Worm (Caenorhabditis elegans): ENCODE results near the gene ZK856.7.

The ZK856.7 gene

DNA sequence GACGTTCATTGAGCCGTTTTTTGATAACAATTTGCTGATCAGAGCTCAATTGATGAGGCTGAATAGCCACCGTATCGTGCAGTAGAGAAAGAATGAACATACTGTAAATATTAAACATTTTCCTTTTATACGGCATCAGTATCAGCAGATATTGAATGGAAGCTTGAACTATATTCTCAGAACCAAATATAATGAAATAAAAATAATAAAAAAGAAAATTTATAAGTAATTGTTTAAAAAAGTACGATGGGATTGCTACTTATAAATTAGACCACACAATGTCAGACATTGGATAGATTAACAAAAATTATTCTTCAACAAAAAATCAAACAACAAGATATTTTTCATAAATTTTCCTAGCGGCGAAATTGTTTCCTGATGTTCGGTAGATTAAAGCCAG lies 4.6 kb downstream of the ZK856.7 start, which contains the start of gene rpc-25:
Gene rpc-25, minus strand, starts transcription at position 101 of the 400 bp plus-strand sequence.
- TF ChIP-seq unc-39 (tag; optimal IDR thresholded peaks at IDR 0.05) (no peak), mdl-1 (tag; optimal IDR thresholded peaks at IDR 0.05) (no peak), daf-12 (tag; optimal IDR thresholded peaks at IDR 0.05) (no peak), aly-2 (tag; optimal IDR thresholded peaks at IDR 0.05) (no peak), fkh-10 (GFP tag; optimal IDR thresholded peaks at IDR 0.05) (no peak), lin-39 (tag; optimal IDR thresholded peaks at IDR 0.05) (no peak), elt-3 (tag; optimal IDR thresholded peaks at IDR 0.05) (no peak), unc-62 (GFP tag; optimal IDR thresholded peaks at IDR 0.05) (no peak), elt-2 (tag; optimal IDR thresholded peaks at IDR 0.05) (no peak)

DNA sequence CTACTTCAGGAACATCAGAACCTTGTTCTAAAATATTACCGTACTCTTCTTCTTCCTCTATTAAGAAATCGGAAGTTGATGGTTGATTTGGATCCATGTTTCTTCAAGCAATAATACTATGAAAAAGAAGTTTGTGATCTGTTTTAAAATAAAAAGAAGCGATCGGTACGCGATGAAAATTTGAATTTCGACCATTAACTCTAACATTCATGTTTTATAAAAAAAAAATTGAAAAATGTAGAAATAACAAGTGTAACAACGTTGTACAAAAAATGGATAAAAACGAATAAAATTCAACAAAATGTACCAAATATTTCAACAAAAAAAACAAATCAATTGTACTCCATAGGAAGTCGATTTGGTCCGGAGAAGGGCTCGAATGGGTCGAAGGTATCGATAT lies 8.3 kb downstream of the ZK856.7 start, which contains the start of gene tftc-3:
Gene tftc-3, minus strand, starts transcription at position 101 of the 400 bp plus-strand sequence.
- TF ChIP-seq nhr-43 (tag; optimal IDR thresholded peaks at IDR 0.05; ENCODE audit: poor library complexity, severe bottlenecking) (no peak), aly-2 (tag; optimal IDR thresholded peaks at IDR 0.05) (no peak), egl-27 (tag; optimal IDR thresholded peaks at IDR 0.05) (no peak), ceh-28 (tag; optimal IDR thresholded peaks at IDR 0.05) (no peak), nhr-77 (tag; optimal IDR thresholded peaks at IDR 0.05) (no peak), ama-1 (optimal IDR thresholded peaks at IDR 0.05) (no peak), fkh-10 (GFP tag; optimal IDR thresholded peaks at IDR 0.05) (no peak), fkh-2 (tag; optimal IDR thresholded peaks at IDR 0.05) (no peak), jun-1 (tag; optimal IDR thresholded peaks at IDR 0.05) (no peak), fos-1 (tag; optimal IDR thresholded peaks at IDR 0.05) (no peak), unc-62 (GFP tag; optimal IDR thresholded peaks at IDR 0.05) (no peak), R02D3.7 (tag; optimal IDR thresholded peaks at IDR 0.05) (no peak)

DNA sequence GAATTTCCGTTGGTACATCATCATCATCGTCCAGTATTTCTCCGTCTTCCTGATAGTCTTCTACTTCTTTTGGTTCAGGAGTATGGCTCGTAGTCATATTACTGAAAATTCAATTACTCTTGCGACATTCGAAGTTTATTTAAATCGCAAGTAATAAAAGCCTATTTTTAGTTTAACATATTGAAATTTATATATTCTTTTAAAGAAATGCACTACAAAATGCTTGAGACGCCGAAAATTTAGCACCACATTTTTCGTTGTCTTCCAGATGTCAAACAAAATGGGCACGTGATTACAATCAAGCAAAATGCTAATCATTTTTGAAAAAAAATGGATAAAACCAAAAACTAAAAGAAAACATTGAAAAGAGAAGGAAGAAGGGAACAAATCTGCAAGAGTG lies 10.1 kb downstream of the ZK856.7 start, which contains the start of gene zhit-3:
Gene zhit-3, minus strand, starts transcription at position 101 of the 400 bp plus-strand sequence.
- no peak for TF ChIP-seq nhr-43 (tag; optimal IDR thresholded peaks at IDR 0.05; ENCODE audit: poor library complexity, severe bottlenecking)
- TF ChIP-seq aly-2 (tag; optimal IDR thresholded peaks at IDR 0.05) = no peak
- TF ChIP-seq ztf-11 (tag; optimal IDR thresholded peaks at IDR 0.05) = no peak
- no peak for TF ChIP-seq nhr-25 (tag; optimal IDR thresholded peaks at IDR 0.05)
- no peak for TF ChIP-seq unc-39 (tag; optimal IDR thresholded peaks at IDR 0.05)

DNA sequence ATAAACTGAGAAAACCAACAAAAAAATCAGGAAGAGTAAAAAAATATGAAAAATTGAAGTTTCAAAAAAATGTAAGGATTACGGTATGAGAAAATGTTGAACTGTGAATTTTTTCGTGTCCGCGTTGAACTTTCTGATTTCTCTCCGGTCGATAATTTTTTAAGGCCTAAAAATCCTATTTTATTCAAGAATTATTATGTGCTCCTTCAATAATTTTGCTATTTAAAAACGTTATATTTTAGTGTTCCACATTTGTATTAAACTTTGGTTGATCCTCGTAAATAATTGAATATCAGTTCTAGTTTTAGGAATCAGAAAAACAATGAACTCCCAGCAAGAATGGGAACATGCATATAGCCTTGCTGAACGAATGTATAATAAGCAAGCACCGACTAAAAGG lies 10.7 kb downstream of the ZK856.7 start, which contains the start of gene hpo-40:
Gene hpo-40, plus strand, starts transcription at position 301 of the 400 bp plus-strand sequence.
- no peak for TF ChIP-seq ceh-16 (tag; optimal IDR thresholded peaks at IDR 0.05)
- TF ChIP-seq nhr-11 (tag; optimal IDR thresholded peaks at IDR 0.05) = no peak
- TF ChIP-seq pha-4 (tag; optimal IDR thresholded peaks at IDR 0.05) = no peak
- no peak for TF ChIP-seq jun-1 (tag; optimal IDR thresholded peaks at IDR 0.05)
- no peak for TF ChIP-seq elt-3 (tag; optimal IDR thresholded peaks at IDR 0.05)

DNA sequence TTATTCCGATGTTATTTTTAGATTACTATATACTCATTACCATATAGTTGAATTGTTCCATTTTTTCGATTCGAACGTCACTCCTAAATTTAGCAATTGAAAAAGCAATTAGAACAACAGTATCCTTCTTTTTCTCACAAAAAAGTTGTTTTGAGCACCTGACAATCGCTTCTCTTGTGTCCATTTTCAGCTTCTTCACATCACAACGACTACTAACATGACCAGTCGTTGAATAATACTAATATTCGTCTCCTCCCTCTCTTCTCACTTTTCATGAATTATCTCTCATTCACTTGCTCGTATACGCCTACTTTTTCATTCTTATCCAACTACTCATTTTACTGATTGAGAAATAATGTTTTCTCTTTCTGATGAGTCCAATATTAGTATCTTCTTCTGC lies 14.8 kb downstream of the ZK856.7 start, which contains the start of gene ZK856.14:
Gene ZK856.14, plus strand, starts transcription at position 301 of the 400 bp plus-strand sequence.
- TF ChIP-seq lin-39 (tag; optimal IDR thresholded peaks at IDR 0.05) (no peak), ztf-4 (tag; optimal IDR thresholded peaks at IDR 0.05) (no peak), jun-1 (tag; optimal IDR thresholded peaks at IDR 0.05) (no peak), nhr-43 (tag; optimal IDR thresholded peaks at IDR 0.05; ENCODE audit: poor library complexity, severe bottlenecking) (no peak), tbx-2 (tag; optimal IDR thresholded peaks at IDR 0.05) (no peak), sea-2 (GFP tag; optimal IDR thresholded peaks at IDR 0.05) (no peak), ztf-11 (tag; optimal IDR thresholded peaks at IDR 0.05) (no peak), ama-1 (optimal IDR thresholded peaks at IDR 0.05) (no peak), nhr-237 (tag; optimal IDR thresholded peaks at IDR 0.05) (no peak), nhr-67 (tag; optimal IDR thresholded peaks at IDR 0.05) (no peak), nhr-25 (tag; optimal IDR thresholded peaks at IDR 0.05) (no peak), lsy-12 (tag; optimal IDR thresholded peaks at IDR 0.05) (no peak), ceh-82 (tag; optimal IDR thresholded peaks at IDR 0.05) (no peak), daf-12 (tag; optimal IDR thresholded peaks at IDR 0.05) (no peak), hmg-11 (tag; optimal IDR thresholded peaks at IDR 0.05) (no peak)

DNA sequence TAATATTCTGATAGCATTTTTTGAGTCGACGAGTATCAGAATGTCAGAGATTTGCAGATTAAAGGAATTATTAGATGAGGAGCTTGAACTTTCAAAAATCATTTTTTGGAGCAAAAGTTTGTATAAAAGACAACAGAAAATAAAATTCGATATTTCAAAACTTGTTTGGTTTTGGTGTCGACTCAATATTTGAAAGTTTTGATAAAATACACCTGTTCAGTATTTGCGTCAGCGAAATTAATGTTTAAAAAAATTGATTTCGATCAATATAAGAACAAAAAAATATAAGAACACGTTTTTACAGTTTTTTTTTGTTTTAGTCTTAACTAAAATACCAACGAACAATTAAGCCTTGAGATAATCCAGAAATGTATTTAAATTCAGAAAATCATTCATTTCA lies 18.7 kb downstream of the ZK856.7 start, which contains the start of gene C12D8.13:
Gene C12D8.13, minus strand, starts transcription at position 101 of the 400 bp plus-strand sequence.
- TF ChIP-seq nhr-67 (tag; optimal IDR thresholded peaks at IDR 0.05) (no peak), egl-27 (tag; optimal IDR thresholded peaks at IDR 0.05) (no peak)
